Worm (Caenorhabditis elegans) whole organism, early embryonic: ENCODE results near the gene C04A2.15.

Source experiments
- B0310.2 ChIP-seq: sonication (generic microtip); optimal IDR thresholded peaks from 2 replicates; lab custom pipeline; 2016; ENCODE audit warnings: mild to moderate bottlenecking, missing genetic modification characterization, missing compliant biosample characterization
- F13C5.2 ChIP-seq: sonication (generic microtip); optimal IDR thresholded peaks from 2 replicates; lab custom pipeline; 2017; ENCODE audit warnings: mild to moderate bottlenecking, missing genetic modification characterization, inconsistent platforms, missing compliant biosample characterization
- aly-1 ChIP-seq: sonication (generic microtip); optimal IDR thresholded peaks from 2 replicates; lab custom pipeline; 2016; ENCODE audit warnings: missing genetic modification characterization, missing compliant biosample characterization
- ama-1 ChIP-seq: fragments of 150-350 bp; optimal IDR thresholded peaks from 2 replicates; lab custom pipeline; 2014
- ceh-13 ChIP-seq: fragments of 200-800 bp; sonication (Bioruptor generic); optimal IDR thresholded peaks from 2 replicates; lab custom pipeline; 2018; ENCODE audit warnings: mild to moderate bottlenecking, missing genetic modification characterization, missing compliant biosample characterization
- ceh-36 ChIP-seq: sonication (generic microtip); optimal IDR thresholded peaks from 2 replicates; lab custom pipeline; 2016; ENCODE audit warnings: missing genetic modification characterization, inconsistent platforms, missing compliant biosample characterization
- ets-7 ChIP-seq: sonication (generic microtip); optimal IDR thresholded peaks from 2 replicates; lab custom pipeline; 2016; ENCODE audit warnings: missing genotype, missing genetic modification characterization, missing compliant biosample characterization
- flt-1 ChIP-seq: fragments of 200-800 bp; sonication (Bioruptor generic); IDR thresholded peaks from 2 replicates; pipeline ENCODE4 v1.3.6; 2022; ENCODE audit warnings: missing genetic modification characterization, missing compliant biosample characterization
- hmbx-1 ChIP-seq: sonication (generic microtip); optimal IDR thresholded peaks from 2 replicates; lab custom pipeline; 2016; ENCODE audit warnings: mild to moderate bottlenecking, missing genetic modification characterization, missing compliant biosample characterization
- hmg-4 ChIP-seq: fragments of 200-800 bp; sonication (Bioruptor generic); optimal IDR thresholded peaks from 2 replicates; lab custom pipeline; 2018; ENCODE audit warnings: mild to moderate bottlenecking, missing genetic modification characterization, missing compliant biosample characterization
- hnd-1 ChIP-seq: sonication (generic microtip); optimal IDR thresholded peaks from 2 replicates; lab custom pipeline; 2016; ENCODE audit warnings: missing genetic modification characterization, missing compliant biosample characterization
- pes-1 ChIP-seq: fragments of 200-800 bp; sonication (Bioruptor generic); IDR thresholded peaks from 2 replicates; pipeline ENCODE4 v1.3.6; 2022; ENCODE audit warnings: missing genetic modification reagents, missing genetic modification characterization, missing compliant biosample characterization
- scrt-1 ChIP-seq: fragments of 200-800 bp; sonication (Bioruptor generic); IDR thresholded peaks from 2 replicates; pipeline ENCODE4 v1.3.6; 2022; ENCODE audit warnings: missing genetic modification characterization, missing compliant biosample characterization
- sea-1 ChIP-seq: fragments of 200-800 bp; sonication (Bioruptor generic); conservative IDR thresholded peaks from 2 replicates; pipeline ENCODE4 v1.3.6; 2022; ENCODE audit warnings: missing genetic modification characterization, missing compliant biosample characterization
- tbx-11 ChIP-seq: fragments of 200-800 bp; sonication (Bioruptor generic); IDR thresholded peaks from 2 replicates; pipeline ENCODE4 v1.3.6; 2022; ENCODE audit warnings: missing genetic modification characterization, missing compliant biosample characterization
- tbx-37 ChIP-seq: fragments of 200-800 bp; sonication (Bioruptor generic); conservative IDR thresholded peaks from 2 replicates; pipeline ENCODE4 v1.3.6; 2022; ENCODE audit warnings: missing genetic modification reagents, missing genetic modification characterization, missing compliant biosample characterization
- tra-4 ChIP-seq: sonication (generic microtip); optimal IDR thresholded peaks from 2 replicates; lab custom pipeline; 2017; ENCODE audit warnings: missing genetic modification characterization, missing compliant biosample characterization

C04A2.15 gene

ce11 chrII:6827388-6827787 lies 24.6 kb upstream of the C04A2.15 start:
- TF ChIP-seq ceh-36 (tag; lab: Kevin White, UChicago), result peak; percentile 88
- TF ChIP-seq F13C5.2, result no peak
- peak; percentile 30 for TF ChIP-seq hmg-4 (GFP tag; lab: Kevin White, UChicago)

- no peak for TF ChIP-seq flt-1
- no peak for TF ChIP-seq tbx-11 (GFP tag; lab: Robert Waterston, UW)
- TF ChIP-seq tbx-37, result 0 out of 2 replicates have a peak, but pooled peaks have one; percentile 35
- TF ChIP-seq hnd-1 (tag; lab: Kevin White, UChicago), result no peak
- peak; percentile 50 for TF ChIP-seq ceh-36 (tag; lab: Kevin White, UChicago)
- TF ChIP-seq hmg-4 (GFP tag; lab: Kevin White, UChicago), result peak; percentile 43
Measured at ce11 chrII:6828073-6828900, 23.7 kb upstream of the C04A2.15 start.

ce11 chrII:6829108-6829507 lies 22.9 kb upstream of the C04A2.15 start:
- TF ChIP-seq tbx-11 (GFP tag; lab: Robert Waterston, UW) (no peak), tbx-37 (no peak), tra-4 (tag; lab: Kevin White, UChicago) (no peak), sea-1 (GFP tag; lab: Robert Waterston, UW) (no peak), aly-1 (no peak), ama-1 (lab: Kevin White, UChicago) (no peak), ceh-13 (no peak), hnd-1 (tag; lab: Kevin White, UChicago) (no peak), ets-7 (no peak), ceh-36 (tag; lab: Kevin White, UChicago) (no peak)

ce11 chrII:6830012-6830411 lies 22.0 kb upstream of the C04A2.15 start:
- TF ChIP-seq hnd-1 (tag; lab: Kevin White, UChicago) (no peak), ceh-36 (tag; lab: Kevin White, UChicago) (peak; percentile 45)

ce11 chrII:6830923-6831322 lies 21.1 kb upstream of the C04A2.15 start:
- peak; percentile 40 for TF ChIP-seq ceh-36 (tag; lab: Kevin White, UChicago)
- no peak for TF ChIP-seq ceh-13
- no peak for TF ChIP-seq sea-1 (GFP tag; lab: Robert Waterston, UW)
- TF ChIP-seq F13C5.2, result no peak
- TF ChIP-seq hmg-4 (GFP tag; lab: Kevin White, UChicago), result peak; percentile 57
- TF ChIP-seq aly-1, result no peak

- no peak for TF ChIP-seq B0310.2
- peak; percentile 77 for TF ChIP-seq hmg-4 (GFP tag; lab: Kevin White, UChicago)
- TF ChIP-seq sea-1 (GFP tag; lab: Robert Waterston, UW), result 0 out of 2 replicates have a peak, but pooled peaks have one; percentile 44
- peak; percentile 12 for TF ChIP-seq ets-7
- peak; percentile 83 for TF ChIP-seq ceh-36 (tag; lab: Kevin White, UChicago)
- TF ChIP-seq pes-1 (GFP tag; lab: Robert Waterston, UW), result no peak
Measured at ce11 chrII:6831531-6832201, 20.4 kb upstream of the C04A2.15 start.

- TF ChIP-seq ets-7 (no peak), pes-1 (GFP tag; lab: Robert Waterston, UW) (no peak), F13C5.2 (no peak), ama-1 (lab: Kevin White, UChicago) (no peak), sea-1 (GFP tag; lab: Robert Waterston, UW) (no peak), tbx-37 (no peak), scrt-1 (GFP tag; lab: Robert Waterston, UW) (no peak), hnd-1 (tag; lab: Kevin White, UChicago) (no peak), hmg-4 (GFP tag; lab: Kevin White, UChicago) (no peak), tra-4 (tag; lab: Kevin White, UChicago) (no peak), tbx-11 (GFP tag; lab: Robert Waterston, UW) (no peak), ceh-36 (tag; lab: Kevin White, UChicago) (no peak), ceh-13 (no peak), flt-1 (no peak), aly-1 (no peak), B0310.2 (no peak), hmbx-1 (tag; lab: Kevin White, UChicago) (no peak)
Measured at ce11 chrII:6832207-6832606, 19.8 kb upstream of the C04A2.15 start.

- peak; percentile 63 for TF ChIP-seq hmg-4 (GFP tag; lab: Kevin White, UChicago)
- peak; percentile 13; the same call in 1 of the 2 replicates for TF ChIP-seq flt-1
- TF ChIP-seq tbx-11 (GFP tag; lab: Robert Waterston, UW), result no peak
- TF ChIP-seq ets-7, result no peak
Measured at ce11 chrII:6832695-6833389, 19.2 kb upstream of the C04A2.15 start.
